Worm (Caenorhabditis elegans): ENCODE results near the gene nhr-92.

DNA sequence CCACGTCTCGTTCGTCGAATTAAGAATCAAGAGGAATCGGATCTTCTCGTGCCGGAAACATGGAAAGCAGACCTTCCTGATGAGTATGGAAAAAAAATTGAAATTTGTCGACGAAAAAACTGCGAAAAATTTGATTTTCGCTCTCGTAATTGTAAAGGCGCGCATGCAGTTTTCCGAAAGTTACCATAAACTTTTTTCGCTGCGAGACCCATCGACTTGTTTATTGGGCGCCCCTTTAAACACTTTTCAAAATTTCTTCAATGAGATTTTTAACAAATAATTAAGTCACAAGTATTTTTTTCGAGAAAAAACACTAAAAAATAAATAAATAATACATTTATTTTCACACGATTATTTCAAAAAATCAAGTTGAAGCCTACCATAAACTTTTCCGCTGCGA, 40.8 kb downstream of the nhr-92 start:
- TF ChIP-seq pha-4 (tag; optimal IDR thresholded peaks at IDR 0.05) (no peak), tbx-2 (tag; optimal IDR thresholded peaks at IDR 0.05) (no peak), zip-5 (tag; optimal IDR thresholded peaks at IDR 0.05) (no peak), ceh-31 (tag; optimal IDR thresholded peaks at IDR 0.05) (no peak), tbx-7 (tag; optimal IDR thresholded peaks at IDR 0.05) (no peak)
